Fruit fly (Drosophila melanogaster): ENCODE data around the gene RunxA.

dm6 chrX:20636724-20637123 is 13.2 kb upstream of the RunxA start:
- TF ChIP-seq Abd-B (GFP tag; optimal IDR thresholded peaks at IDR 0.05), result no peak
- no peak for TF ChIP-seq Hr83 (GFP tag; optimal IDR thresholded peaks at IDR 0.05; ENCODE audit: poor library complexity, severe bottlenecking)
- no peak for TF ChIP-seq OdsH (GFP tag; optimal IDR thresholded peaks at IDR 0.05)
- no peak for TF ChIP-seq CG9705 (GFP tag; optimal IDR thresholded peaks at IDR 0.05)
- no peak for TF ChIP-seq dmrt93B (GFP tag; optimal IDR thresholded peaks at IDR 0.05)
- TF ChIP-seq psq (GFP tag; optimal IDR thresholded peaks at IDR 0.05), result no peak
- no peak for TF ChIP-seq lola (GFP tag; optimal IDR thresholded peaks at IDR 0.05)
- no peak for TF ChIP-seq tai (GFP tag; optimal IDR thresholded peaks at IDR 0.05)
- TF ChIP-seq Vsx2 (GFP tag; optimal IDR thresholded peaks at IDR 0.05; ENCODE audit: partially characterized antibody), result no peak
- TF ChIP-seq brk (GFP tag; optimal IDR thresholded peaks at IDR 0.05), result no peak
- TF ChIP-seq br (GFP tag; optimal IDR thresholded peaks at IDR 0.05), result no peak
- no peak for TF ChIP-seq h (GFP tag; optimal IDR thresholded peaks at IDR 0.05)
- TF ChIP-seq fru (GFP tag; optimal IDR thresholded peaks at IDR 0.05), result no peak
- no peak for TF ChIP-seq pan (optimal IDR thresholded peaks at IDR 0.05)

Data from whole organism, wandering third instar larva.